Worm (Caenorhabditis elegans) whole organism, late embryonic: ENCODE data around the gene frpr-4.

Source experiments
- K02D7.2 ChIP-seq: sonication (generic microtip); optimal IDR thresholded peaks from 2 replicates; lab custom pipeline; 2017; ENCODE audit warnings: mild to moderate bottlenecking, missing genetic modification characterization, missing compliant biosample characterization
- K09A11.1 ChIP-seq: sonication (generic microtip); optimal IDR thresholded peaks from 2 replicates; lab custom pipeline; 2017; ENCODE audit warnings: antibody characterized with exemption, mild to moderate bottlenecking, missing genetic modification characterization, missing compliant biosample characterization; ENCODE audit not compliant: insufficient read depth
- T23F11.4 ChIP-seq: fragments of 200-800 bp; sonication (Bioruptor generic); optimal IDR thresholded peaks from 2 replicates; lab custom pipeline; 2018; ENCODE audit warnings: mild to moderate bottlenecking, missing genetic modification characterization, missing compliant biosample characterization
- Y22D7AL.16 ChIP-seq: sonication (generic microtip); optimal IDR thresholded peaks from 2 replicates; lab custom pipeline; 2016; ENCODE audit warnings: missing genetic modification characterization, missing compliant biosample characterization
- ceh-14 ChIP-seq: sonication (generic microtip); optimal IDR thresholded peaks from 2 replicates; lab custom pipeline; 2016; ENCODE audit warnings: missing genotype, missing genetic modification characterization, missing compliant biosample characterization
- ceh-18 ChIP-seq: sonication (generic microtip); optimal IDR thresholded peaks from 2 replicates; lab custom pipeline; 2016; ENCODE audit warnings: missing genetic modification characterization, missing compliant biosample characterization
- ceh-19 ChIP-seq: fragments of 200-800 bp; sonication (Bioruptor generic); optimal IDR thresholded peaks from 2 replicates; lab custom pipeline; 2018; ENCODE audit warnings: mild to moderate bottlenecking, missing genetic modification characterization, missing compliant biosample characterization
- ceh-2 ChIP-seq: sonication (generic microtip); optimal IDR thresholded peaks from 2 replicates; lab custom pipeline; 2016; ENCODE audit warnings: missing genotype, missing genetic modification characterization, missing compliant biosample characterization
- ceh-22 ChIP-seq: sonication (generic microtip); optimal IDR thresholded peaks from 2 replicates; lab custom pipeline; 2017; ENCODE audit warnings: missing biosample characterization, missing genetic modification characterization
- ceh-24 ChIP-seq: sonication (generic microtip); optimal IDR thresholded peaks from 2 replicates; lab custom pipeline; 2016; ENCODE audit warnings: mild to moderate bottlenecking, missing genetic modification characterization, missing compliant biosample characterization
- ceh-30 ChIP-seq: fragments of 150-350 bp; optimal IDR thresholded peaks from 2 replicates; lab custom pipeline; 2014; ENCODE audit warnings: missing biosample characterization, missing genetic modification characterization
- ceh-31 ChIP-seq: sonication (generic microtip); optimal IDR thresholded peaks from 2 replicates; lab custom pipeline; 2016; ENCODE audit warnings: missing genetic modification characterization, missing compliant biosample characterization
- ceh-34 ChIP-seq: sonication (generic microtip); optimal IDR thresholded peaks from 2 replicates; lab custom pipeline; 2016; ENCODE audit warnings: mild to moderate bottlenecking, missing genetic modification characterization, missing compliant biosample characterization
- ceh-45 ChIP-seq: fragments of 200-800 bp; sonication (Bioruptor generic); IDR thresholded peaks from 2 replicates; pipeline ENCODE4 v1.3.6; 2022; ENCODE audit warnings: missing genetic modification reagents, missing genetic modification characterization, missing compliant biosample characterization
- ceh-48 ChIP-seq: sonication (generic microtip); optimal IDR thresholded peaks from 2 replicates; lab custom pipeline; 2016; ENCODE audit warnings: missing genetic modification characterization, inconsistent platforms, missing compliant biosample characterization
- ceh-6 ChIP-seq: fragments of 200-800 bp; sonication (Bioruptor generic); optimal IDR thresholded peaks from 2 replicates; lab custom pipeline; 2018; ENCODE audit warnings: mild to moderate bottlenecking, missing genetic modification characterization, missing compliant biosample characterization
- ceh-9 ChIP-seq: sonication (generic microtip); optimal IDR thresholded peaks from 2 replicates; lab custom pipeline; 2016; ENCODE audit warnings: mild to moderate bottlenecking, missing genetic modification characterization, inconsistent platforms, missing compliant biosample characterization
- dmd-4 ChIP-seq: sonication (generic microtip); optimal IDR thresholded peaks from 2 replicates; lab custom pipeline; 2016; ENCODE audit warnings: borderline replicate concordance, missing genetic modification characterization, missing compliant biosample characterization
- dve-1 ChIP-seq: sonication (generic microtip); optimal IDR thresholded peaks from 2 replicates; lab custom pipeline; 2017; ENCODE audit warnings: antibody characterized with exemption, mild to moderate bottlenecking, missing genetic modification characterization, missing compliant biosample characterization
- elt-4 ChIP-seq: sonication (generic microtip); optimal IDR thresholded peaks from 2 replicates; lab custom pipeline; 2016; ENCODE audit warnings: missing genetic modification characterization, missing compliant biosample characterization
- fax-1 ChIP-seq: sonication (generic microtip); optimal IDR thresholded peaks from 2 replicates; lab custom pipeline; 2016; ENCODE audit warnings: missing genotype, missing genetic modification characterization, missing compliant biosample characterization
- fkh-10 ChIP-seq: fragments of 150-350 bp; optimal IDR thresholded peaks from 2 replicates; lab custom pipeline; 2014; ENCODE audit warnings: missing biosample characterization, missing genetic modification reagents, missing genetic modification characterization
- hlh-13 ChIP-seq: fragments of 200-800 bp; sonication (Bioruptor generic); optimal IDR thresholded peaks from 2 replicates; lab custom pipeline; 2018; ENCODE audit warnings: mild to moderate bottlenecking, missing genetic modification characterization, missing compliant biosample characterization
- hlh-8 ChIP-seq: sonication (generic microtip); optimal IDR thresholded peaks from 2 replicates; lab custom pipeline; 2016; ENCODE audit warnings: missing genotype, missing genetic modification characterization, missing compliant biosample characterization
- mec-3 ChIP-seq: sonication (generic microtip); optimal IDR thresholded peaks from 2 replicates; lab custom pipeline; 2016; ENCODE audit warnings: borderline replicate concordance, missing genetic modification characterization, missing compliant biosample characterization
- nfya-1 ChIP-seq: sonication (generic microtip); optimal IDR thresholded peaks from 2 replicates; lab custom pipeline; 2017; ENCODE audit warnings: missing genetic modification characterization, mild to moderate bottlenecking, missing compliant biosample characterization, antibody characterized with exemption, moderate library complexity
- nhr-11 ChIP-seq: fragments of 150-350 bp; optimal IDR thresholded peaks from 2 replicates; lab custom pipeline; 2014; ENCODE audit warnings: missing biosample characterization, missing genetic modification characterization
- odd-2 ChIP-seq: sonication (generic microtip); optimal IDR thresholded peaks from 2 replicates; lab custom pipeline; 2017; ENCODE audit warnings: antibody characterized with exemption, mild to moderate bottlenecking, missing genetic modification characterization, missing compliant biosample characterization
- pag-3 ChIP-seq: sonication (generic microtip); optimal IDR thresholded peaks from 2 replicates; lab custom pipeline; 2016; ENCODE audit warnings: missing compliant biosample characterization, missing genetic modification characterization, borderline replicate concordance
- pha-2 ChIP-seq: sonication (generic microtip); optimal IDR thresholded peaks from 2 replicates; lab custom pipeline; 2017; ENCODE audit warnings: mild to moderate bottlenecking, missing genetic modification characterization, missing compliant biosample characterization
- pha-4 ChIP-seq: fragments of 150-350 bp; optimal IDR thresholded peaks from 2 replicates; lab custom pipeline; 2018; ENCODE audit warnings: missing biosample characterization, missing genetic modification reagents, missing genetic modification characterization
- pqm-1 ChIP-seq: sonication (generic microtip); optimal IDR thresholded peaks from 2 replicates; lab custom pipeline; 2016; ENCODE audit warnings: missing genetic modification characterization, missing compliant biosample characterization
- pros-1 ChIP-seq: fragments of 150-350 bp; optimal IDR thresholded peaks from 2 replicates; lab custom pipeline; 2014; ENCODE audit warnings: missing biosample characterization, missing genetic modification reagents, missing genetic modification characterization
- ref-2 ChIP-seq: sonication (generic microtip); optimal IDR thresholded peaks from 2 replicates; lab custom pipeline; 2016; ENCODE audit warnings: missing genetic modification characterization, missing compliant biosample characterization
- sox-2 ChIP-seq: fragments of 200-800 bp; sonication (Bioruptor generic); IDR thresholded peaks from 2 replicates; pipeline ENCODE4 v1.3.6; 2022; ENCODE audit warnings: missing genetic modification reagents, missing genetic modification characterization, missing compliant biosample characterization
- sox-4 ChIP-seq: sonication (generic microtip); optimal IDR thresholded peaks from 2 replicates; lab custom pipeline; 2017; ENCODE audit warnings: mild to moderate bottlenecking, missing genetic modification characterization, inconsistent platforms, missing compliant biosample characterization
- tbx-2 ChIP-seq: sonication (generic microtip); optimal IDR thresholded peaks from 2 replicates; lab custom pipeline; 2016; ENCODE audit warnings: missing genetic modification characterization, missing compliant biosample characterization
- tbx-7 ChIP-seq: sonication (generic microtip); optimal IDR thresholded peaks from 2 replicates; lab custom pipeline; 2016; ENCODE audit warnings: missing genotype, missing genetic modification characterization, missing compliant biosample characterization
- ttx-3 ChIP-seq: sonication (generic microtip); optimal IDR thresholded peaks from 2 replicates; lab custom pipeline; 2016; ENCODE audit warnings: missing genetic modification reagents, missing genetic modification characterization, missing compliant biosample characterization
- unc-3 ChIP-seq, 2 experiments: fragments of 200-800 bp in 1 of 2; sonication (Bioruptor generic) in 1 of 2; sonication (generic microtip) in 1 of 2; conservative IDR thresholded peaks in 1 of 2; optimal IDR thresholded peaks in 1 of 2; 2 replicates each; pipeline versions ENCODE4 v1.3.6 to Lab custom; 2016 to 2022; ENCODE audit warnings: missing compliant biosample characterization in 2 of 2, missing genetic modification characterization in 2 of 2, missing genetic modification reagents in 1 of 2
- unc-42 ChIP-seq: sonication (generic microtip); optimal IDR thresholded peaks from 2 replicates; lab custom pipeline; 2016; ENCODE audit warnings: missing genotype, missing genetic modification characterization, missing compliant biosample characterization
- unc-55 ChIP-seq: sonication (generic microtip); optimal IDR thresholded peaks from 2 replicates; lab custom pipeline; 2017; ENCODE audit warnings: missing biosample characterization, missing genetic modification reagents, missing genetic modification characterization
- zip-5 ChIP-seq: sonication (generic microtip); optimal IDR thresholded peaks from 2 replicates; lab custom pipeline; 2016; ENCODE audit warnings: missing genetic modification characterization, missing compliant biosample characterization
- ztf-16 ChIP-seq: sonication (generic microtip); optimal IDR thresholded peaks from 2 replicates; lab custom pipeline; 2017; ENCODE audit warnings: missing genetic modification characterization, missing compliant biosample characterization

frpr-4 gene

ce11 chrII:5218349-5218748, 37.0 kb downstream of the frpr-4 start:
- TF ChIP-seq nfya-1 (no peak), ztf-16 (tag; lab: Kevin White, UChicago) (no peak), hlh-13 (GFP tag; lab: Kevin White, UChicago) (no peak), fax-1 (no peak), ceh-18 (tag; lab: Kevin White, UChicago) (no peak), pqm-1 (tag; lab: Kevin White, UChicago) (no peak)

ce11 chrII:5212675-5213074, 42.7 kb downstream of the frpr-4 start, which contains the start of gene C34F11.1:
TSS of gene C34F11.1 (plus strand) at chrII:5212975.
- TF ChIP-seq ceh-30 (tag; lab: Kevin White, UChicago): no peak
- TF ChIP-seq Y22D7AL.16 (tag; lab: Kevin White, UChicago): no peak
- TF ChIP-seq pros-1 (tag; lab: Kevin White, UChicago): no peak
- TF ChIP-seq ceh-14: no peak
- TF ChIP-seq dve-1 (tag; lab: Kevin White, UChicago): no peak
- TF ChIP-seq unc-55 (GFP tag; lab: Kevin White, UChicago): no peak
- no peak for TF ChIP-seq ref-2
- no peak for TF ChIP-seq ceh-19
- no peak for TF ChIP-seq tbx-2 (tag; lab: Kevin White, UChicago)
- TF ChIP-seq T23F11.4: no peak
- TF ChIP-seq ceh-6: no peak
- no peak for TF ChIP-seq zip-5 (tag; lab: Kevin White, UChicago)
- TF ChIP-seq hlh-8 (tag; lab: Kevin White, UChicago): no peak
- no peak for TF ChIP-seq ceh-24 (tag; lab: Kevin White, UChicago)
- TF ChIP-seq sox-2 (GFP tag; lab: Robert Waterston, UW): no peak
- TF ChIP-seq fkh-10 (GFP tag; lab: Kevin White, UChicago): no peak

ce11 chrII:5211970-5212369, 43.4 kb downstream of the frpr-4 start, which contains the start of gene C34F11.2:
TSS of gene C34F11.2 (plus strand) at chrII:5212270.
- TF ChIP-seq sox-2 (GFP tag; lab: Robert Waterston, UW): no peak
- no peak for TF ChIP-seq ceh-48
- no peak for TF ChIP-seq unc-3 (GFP tag; conservative IDR thresholded peaks at IDR 0.05; lab: Robert Waterston, UW)
- TF ChIP-seq unc-3 (tag; optimal IDR thresholded peaks at IDR 0.05; lab: Kevin White, UChicago): no peak
- no peak for TF ChIP-seq sox-4 (tag; lab: Kevin White, UChicago)
- no peak for TF ChIP-seq nfya-1
- TF ChIP-seq zip-5 (tag; lab: Kevin White, UChicago): no peak
- TF ChIP-seq K09A11.1: no peak
- no peak for TF ChIP-seq nhr-11 (tag; lab: Kevin White, UChicago)
- TF ChIP-seq K02D7.2 (tag; lab: Kevin White, UChicago): no peak
- TF ChIP-seq mec-3 (tag; lab: Kevin White, UChicago): no peak
- no peak for TF ChIP-seq pag-3
- no peak for TF ChIP-seq ceh-34 (tag; lab: Kevin White, UChicago)
- no peak for TF ChIP-seq ceh-9 (tag; lab: Kevin White, UChicago)
- TF ChIP-seq elt-4 (tag; lab: Kevin White, UChicago): no peak
- TF ChIP-seq ceh-22 (tag; lab: Kevin White, UChicago): no peak
- TF ChIP-seq ttx-3: no peak
- TF ChIP-seq, all 69 proteins: peak for 0

- no peak for TF ChIP-seq pha-4 (tag; lab: Kevin White, UChicago)
- TF ChIP-seq K09A11.1: no peak
- TF ChIP-seq elt-4 (tag; lab: Kevin White, UChicago): no peak
- no peak for TF ChIP-seq ztf-16 (tag; lab: Kevin White, UChicago)
- TF ChIP-seq dmd-4 (tag; lab: Kevin White, UChicago): no peak
- TF ChIP-seq ceh-45 (GFP tag; lab: Robert Waterston, UW): no peak
- no peak for TF ChIP-seq tbx-7 (tag; lab: Kevin White, UChicago)
- no peak for TF ChIP-seq ttx-3
- no peak for TF ChIP-seq ceh-2 (tag; lab: Kevin White, UChicago)
- TF ChIP-seq odd-2 (tag; lab: Kevin White, UChicago): no peak
- no peak for TF ChIP-seq unc-3 (GFP tag; conservative IDR thresholded peaks at IDR 0.05; lab: Robert Waterston, UW)
- no peak for TF ChIP-seq unc-3 (tag; optimal IDR thresholded peaks at IDR 0.05; lab: Kevin White, UChicago)
- no peak for TF ChIP-seq ceh-6
- TF ChIP-seq pha-2: no peak
- no peak for TF ChIP-seq ceh-14
- TF ChIP-seq unc-42 (tag; lab: Kevin White, UChicago): no peak
- TF ChIP-seq ceh-31: no peak
Observed at ce11 chrII:5210830-5211229, 44.5 kb downstream of the frpr-4 start, which contains the start of gene C34F11.8. TSS of gene C34F11.8 (minus strand) at chrII:5210964.
